Worm (Caenorhabditis elegans): ENCODE data around the gene F41C3.8.

Gene F41C3.8

DNA sequence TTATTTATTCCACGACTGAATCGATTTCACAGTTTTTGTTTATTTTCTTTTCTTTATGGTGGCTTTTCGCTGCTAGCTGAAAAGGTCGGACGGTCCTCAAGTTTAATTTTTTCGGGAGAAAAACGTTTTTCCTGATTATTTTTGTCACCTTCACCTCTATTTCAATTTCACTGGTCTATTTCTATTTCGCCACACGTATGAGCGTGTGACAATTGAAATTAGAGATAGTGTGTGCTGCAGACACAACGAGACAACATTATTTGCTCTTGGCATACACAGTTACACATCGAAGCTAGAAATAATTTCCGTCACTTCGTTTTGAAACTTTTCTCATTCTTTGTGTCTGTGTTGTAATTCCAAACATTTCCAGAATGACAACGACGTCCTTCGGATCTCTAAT is at the start of gene F41C3.8:
Gene F41C3.8, plus strand, starts transcription at position 371 of the 400 bp plus-strand sequence.
- TF ChIP-seq ceh-48 (tag; optimal IDR thresholded peaks at IDR 0.05) = no peak
- TF ChIP-seq pax-1 (tag; optimal IDR thresholded peaks at IDR 0.05) = no peak
- TF ChIP-seq syd-9 (tag; optimal IDR thresholded peaks at IDR 0.05) = no peak
- TF ChIP-seq K02D7.2 (tag; optimal IDR thresholded peaks at IDR 0.05) = no peak
- TF ChIP-seq ztf-16 (tag; optimal IDR thresholded peaks at IDR 0.05) = no peak
- TF ChIP-seq F13H6.1 (tag; optimal IDR thresholded peaks at IDR 0.05) = no peak
- TF ChIP-seq ceh-34 (tag; optimal IDR thresholded peaks at IDR 0.05) = no peak
- TF ChIP-seq ets-4 (tag; optimal IDR thresholded peaks at IDR 0.05) = no peak
- TF ChIP-seq fkh-10 (GFP tag; optimal IDR thresholded peaks at IDR 0.05) = no peak
- TF ChIP-seq sdc-2 (tag; optimal IDR thresholded peaks at IDR 0.05) = no peak
- TF ChIP-seq hlh-8 (tag; optimal IDR thresholded peaks at IDR 0.05) = no peak

DNA sequence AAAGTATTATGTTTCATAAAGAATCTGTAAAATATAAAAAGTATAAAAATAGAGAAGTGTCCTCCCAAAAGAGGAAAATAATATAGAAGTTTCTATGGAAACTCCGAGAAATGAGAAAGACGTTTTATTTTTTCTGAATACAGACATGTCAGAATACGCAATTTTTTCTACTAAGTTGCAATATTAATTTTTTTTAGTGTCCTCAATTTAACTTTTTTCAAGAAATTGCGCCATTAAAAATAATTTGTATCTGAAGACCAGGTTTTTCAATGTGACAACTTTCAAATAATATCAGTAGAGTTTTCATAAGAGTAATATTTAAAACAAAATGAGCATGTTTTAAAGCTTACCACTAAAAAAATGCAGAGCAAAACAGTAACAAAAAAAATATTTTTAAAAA is 48.3 kb upstream of the F41C3.8 start, which contains the start of gene fut-5:
Gene fut-5, minus strand, starts transcription at position 101 of the 400 bp plus-strand sequence.
- no peak for TF ChIP-seq ceh-30 (tag; optimal IDR thresholded peaks at IDR 0.05)
- no peak for TF ChIP-seq unc-42 (tag; optimal IDR thresholded peaks at IDR 0.05)
- no peak for TF ChIP-seq gmeb-2 (tag; optimal IDR thresholded peaks at IDR 0.05)
- no peak for TF ChIP-seq pqm-1 (tag; optimal IDR thresholded peaks at IDR 0.05)
- TF ChIP-seq ttx-3 (tag; optimal IDR thresholded peaks at IDR 0.05) = no peak
- TF ChIP-seq ets-4 (tag; optimal IDR thresholded peaks at IDR 0.05) = no peak
- TF ChIP-seq unc-86 (tag; optimal IDR thresholded peaks at IDR 0.05) = no peak
- no peak for TF ChIP-seq hlh-8 (tag; optimal IDR thresholded peaks at IDR 0.05)
- TF ChIP-seq ceh-6 (GFP tag; optimal IDR thresholded peaks at IDR 0.05) = no peak
- TF ChIP-seq pha-2 (tag; optimal IDR thresholded peaks at IDR 0.05) = no peak
- no peak for TF ChIP-seq F13H6.1 (tag; optimal IDR thresholded peaks at IDR 0.05)
- no peak for TF ChIP-seq unc-55 (GFP tag; optimal IDR thresholded peaks at IDR 0.05)
- no peak for TF ChIP-seq elt-2 (tag; optimal IDR thresholded peaks at IDR 0.05)
- no peak for TF ChIP-seq nhr-232 (tag; optimal IDR thresholded peaks at IDR 0.05)

DNA sequence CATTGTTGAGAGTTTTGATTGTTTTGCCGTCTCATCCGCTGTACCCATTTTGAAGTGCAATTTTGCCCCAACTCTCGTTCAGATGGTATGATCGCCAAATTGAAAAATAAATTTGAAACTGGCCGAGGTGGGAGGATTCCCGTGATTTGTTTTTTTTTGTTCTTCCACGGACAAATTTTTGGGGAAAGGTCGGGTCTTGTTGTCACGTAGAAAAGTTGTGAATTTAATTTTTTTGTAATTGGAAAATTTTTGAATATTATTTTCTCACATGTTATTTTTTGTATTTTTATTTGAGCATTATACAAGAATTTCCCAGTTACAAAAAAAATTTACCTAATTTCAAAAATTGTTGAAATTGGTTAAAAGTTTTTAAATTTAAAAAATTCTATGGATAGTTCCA is 44.2 kb upstream of the F41C3.8 start, which contains the start of gene T05A7.6:
Gene T05A7.6, minus strand, starts transcription at position 101 of the 400 bp plus-strand sequence.
- TF ChIP-seq pha-2 (tag; optimal IDR thresholded peaks at IDR 0.05) = no peak
- TF ChIP-seq ets-4 (tag; optimal IDR thresholded peaks at IDR 0.05) = no peak
- TF ChIP-seq F13H6.1 (tag; optimal IDR thresholded peaks at IDR 0.05) = no peak
- TF ChIP-seq ceh-9 (tag; optimal IDR thresholded peaks at IDR 0.05) = no peak
- no peak for TF ChIP-seq hlh-30 (tag; optimal IDR thresholded peaks at IDR 0.05; ENCODE audit: insufficient read depth)
- no peak for TF ChIP-seq che-1 (tag; optimal IDR thresholded peaks at IDR 0.05)
- no peak for TF ChIP-seq sdc-2 (tag; optimal IDR thresholded peaks at IDR 0.05)
- no peak for TF ChIP-seq C38D4.7 (GFP tag; optimal IDR thresholded peaks at IDR 0.05)
- TF ChIP-seq K02D7.2 (tag; optimal IDR thresholded peaks at IDR 0.05) = no peak
- TF ChIP-seq ceh-22 (tag; optimal IDR thresholded peaks at IDR 0.05) = no peak
- TF ChIP-seq eyg-1 (tag; optimal IDR thresholded peaks at IDR 0.05) = no peak
- no peak for TF ChIP-seq unc-3 (GFP tag; conservative IDR thresholded peaks at IDR 0.05)
- no peak for TF ChIP-seq unc-3 (tag; optimal IDR thresholded peaks at IDR 0.05)

DNA sequence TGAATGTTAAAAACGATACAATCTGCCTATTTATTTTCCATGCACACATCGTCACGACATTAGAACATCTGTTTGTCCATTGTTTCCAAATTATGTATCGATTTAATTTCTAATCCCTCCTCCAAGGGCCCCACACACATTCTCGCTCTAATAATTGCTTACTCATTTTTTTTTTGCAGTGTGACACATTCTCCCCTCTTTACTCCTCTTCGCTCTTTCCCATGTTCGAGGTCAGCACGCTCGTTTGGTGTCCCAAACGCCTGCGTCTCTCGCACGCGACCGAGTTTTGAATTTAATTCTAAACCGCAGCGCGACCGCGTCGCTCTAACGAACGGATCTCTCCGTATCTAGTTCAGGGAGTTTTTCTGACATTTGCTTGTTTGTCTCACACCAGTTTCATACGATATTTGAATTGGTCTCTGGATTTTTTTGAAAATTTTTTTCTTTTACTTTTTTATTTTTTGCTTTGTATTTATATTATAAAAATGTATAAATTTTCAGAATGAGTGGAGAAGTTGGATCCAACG is 43.2 kb upstream of the F41C3.8 start, which contains the start of the genes clec-140 and hmg-11:
Gene clec-140, plus strand, starts transcription at position 477 of the 527 bp plus-strand sequence.
Gene hmg-11, plus strand, starts transcription at position 502 of the 527 bp plus-strand sequence.
- TF ChIP-seq fax-1 (tag; optimal IDR thresholded peaks at IDR 0.05) (no peak), hlh-8 (tag; optimal IDR thresholded peaks at IDR 0.05) (peak; percentile 52), unc-55 (GFP tag; optimal IDR thresholded peaks at IDR 0.05) (no peak), lim-6 (tag; optimal IDR thresholded peaks at IDR 0.05) (peak; percentile 31), K02D7.2 (tag; optimal IDR thresholded peaks at IDR 0.05) (no peak), ztf-16 (tag; optimal IDR thresholded peaks at IDR 0.05) (no peak), pag-3 (tag; optimal IDR thresholded peaks at IDR 0.05; ENCODE audit: borderline replicate concordance) (no peak), ceh-48 (tag; optimal IDR thresholded peaks at IDR 0.05) (peak; percentile 39), gmeb-2 (tag; optimal IDR thresholded peaks at IDR 0.05) (no peak), tbx-7 (tag; optimal IDR thresholded peaks at IDR 0.05) (no peak), pax-1 (tag; optimal IDR thresholded peaks at IDR 0.05) (no peak), ttx-3 (tag; optimal IDR thresholded peaks at IDR 0.05) (no peak), hlh-15 (tag; optimal IDR thresholded peaks at IDR 0.05) (no peak), nfya-1 (tag; optimal IDR thresholded peaks at IDR 0.05) (peak; percentile 64), eyg-1 (tag; optimal IDR thresholded peaks at IDR 0.05) (peak; percentile 12), pha-2 (tag; optimal IDR thresholded peaks at IDR 0.05) (no peak), ceh-19 (GFP tag; optimal IDR thresholded peaks at IDR 0.05) (no peak), ceh-6 (GFP tag; optimal IDR thresholded peaks at IDR 0.05) (no peak), sdc-2 (tag; optimal IDR thresholded peaks at IDR 0.05) (no peak), C08G9.2 (tag; optimal IDR thresholded peaks at IDR 0.05) (no peak), pqm-1 (tag; optimal IDR thresholded peaks at IDR 0.05) (no peak), dmd-4 (tag; optimal IDR thresholded peaks at IDR 0.05; ENCODE audit: borderline replicate concordance) (no peak), unc-42 (tag; optimal IDR thresholded peaks at IDR 0.05) (peak; percentile 93), ets-4 (tag; optimal IDR thresholded peaks at IDR 0.05) (no peak), sox-4 (tag; optimal IDR thresholded peaks at IDR 0.05) (no peak), elt-4 (tag; optimal IDR thresholded peaks at IDR 0.05) (no peak), hlh-13 (GFP tag; optimal IDR thresholded peaks at IDR 0.05) (no peak), tbx-2 (tag; optimal IDR thresholded peaks at IDR 0.05) (peak; percentile 71), ceh-18 (tag; optimal IDR thresholded peaks at IDR 0.05) (peak; percentile 17)

Data from whole organism, late embryonic.